Fruit fly (Drosophila melanogaster) whole organism, embryonic: ENCODE measurements around the gene m-cup.

Experiments
- Adf1 ChIP-seq: fragments of 200-800 bp; sonication (Bioruptor generic); IDR thresholded peaks from 2 replicates; pipeline ENCODE4 v1.3.6; 2022; ENCODE audit warnings: missing biosample characterization, missing genetic modification characterization
- Atf3 ChIP-seq: fragments of 200-800 bp; sonication (Bioruptor generic); optimal IDR thresholded peaks from 3 replicates; lab custom pipeline; 2016; ENCODE audit warnings: missing biosample characterization, missing genetic modification characterization
- Blimp-1 ChIP-seq: fragments of 200-800 bp; sonication (Bioruptor generic); optimal IDR thresholded peaks from 3 replicates; lab custom pipeline; 2018; ENCODE audit warnings: missing biosample characterization, missing genetic modification characterization, mild to moderate bottlenecking, moderate library complexity, missing genetic modification reagents
- CG10565 ChIP-seq: fragments of 200-800 bp; sonication (Bioruptor generic); optimal IDR thresholded peaks from 3 replicates; lab custom pipeline; 2016; ENCODE audit warnings: missing biosample characterization, mild to moderate bottlenecking, missing genetic modification characterization
- CG12155 ChIP-seq: fragments of 200-800 bp; sonication (Bioruptor generic); optimal IDR thresholded peaks from 3 replicates; lab custom pipeline; 2016; ENCODE audit warnings: missing biosample characterization, missing genetic modification characterization
- CG12299 ChIP-seq: fragments of 200-800 bp; sonication (Bioruptor generic); optimal IDR thresholded peaks from 2 replicates; lab custom pipeline; 2018; ENCODE audit warnings: missing biosample characterization, mild to moderate bottlenecking, missing genetic modification characterization
- CG13624 ChIP-seq: fragments of 200-800 bp; sonication (Bioruptor generic); optimal IDR thresholded peaks from 2 replicates; lab custom pipeline; 2016; ENCODE audit warnings: missing biosample characterization, missing genetic modification characterization
- CG14050 ChIP-seq: fragments of 200-800 bp; sonication (Bioruptor generic); IDR thresholded peaks from 3 replicates; pipeline ENCODE4 v1.3.6; 2022; ENCODE audit warnings: missing biosample characterization, missing genetic modification characterization
- CG1602 ChIP-seq: fragments of 200-800 bp; sonication (Bioruptor generic); optimal IDR thresholded peaks from 3 replicates; lab custom pipeline; 2016; ENCODE audit warnings: missing biosample characterization, missing genetic modification characterization
- CG16815 ChIP-seq: fragments of 200-800 bp; sonication (Bioruptor generic); optimal IDR thresholded peaks from 3 replicates; lab custom pipeline; 2017; ENCODE audit warnings: missing biosample characterization, mild to moderate bottlenecking, missing genetic modification characterization
- CG2889 ChIP-seq: fragments of 200-800 bp; sonication (Bioruptor generic); IDR thresholded peaks from 3 replicates; pipeline ENCODE4 v1.3.6; 2022; ENCODE audit warnings: missing biosample characterization, missing genetic modification characterization
- CG30431 ChIP-seq: fragments of 200-800 bp; sonication (Bioruptor generic); optimal IDR thresholded peaks from 2 replicates; lab custom pipeline; 2017; ENCODE audit warnings: missing biosample characterization, missing genetic modification characterization
- CG33213 ChIP-seq: fragments of 200-800 bp; sonication (Bioruptor generic); optimal IDR thresholded peaks from 3 replicates; lab custom pipeline; 2016; ENCODE audit warnings: missing biosample characterization, missing genetic modification characterization
- CG33557 ChIP-seq: fragments of 200-800 bp; sonication (Bioruptor generic); optimal IDR thresholded peaks from 2 replicates; lab custom pipeline; 2019; ENCODE audit warnings: missing biosample characterization, mild to moderate bottlenecking, missing genetic modification characterization, moderate library complexity
- CG4328 ChIP-seq: fragments of 200-800 bp; sonication (Bioruptor generic); optimal IDR thresholded peaks from 3 replicates; lab custom pipeline; 2017; ENCODE audit warnings: missing biosample characterization, missing genetic modification reagents, missing genetic modification characterization
- CG4707 ChIP-seq: fragments of 200-800 bp; sonication (Bioruptor generic); optimal IDR thresholded peaks from 2 replicates; lab custom pipeline; 2018; ENCODE audit warnings: missing biosample characterization, mild to moderate bottlenecking, missing genetic modification characterization, moderate library complexity
- CG7372 ChIP-seq: fragments of 200-800 bp; sonication (Bioruptor generic); IDR thresholded peaks from 2 replicates; pipeline ENCODE4 v1.3.6; 2022; ENCODE audit warnings: missing biosample characterization, missing genetic modification characterization
- CG8281 ChIP-seq: fragments of 200-800 bp; sonication (Bioruptor generic); optimal IDR thresholded peaks from 2 replicates; lab custom pipeline; 2018; ENCODE audit warnings: missing biosample characterization, mild to moderate bottlenecking, missing genetic modification characterization, moderate library complexity
- CG8359 ChIP-seq: fragments of 200-800 bp; sonication (Bioruptor generic); optimal IDR thresholded peaks from 2 replicates; lab custom pipeline; 2017; ENCODE audit warnings: missing biosample characterization, mild to moderate bottlenecking, missing genetic modification characterization, borderline replicate concordance
- CG9437 ChIP-seq: fragments of 200-800 bp; sonication (Bioruptor generic); optimal IDR thresholded peaks from 2 replicates; lab custom pipeline; 2018; ENCODE audit warnings: missing biosample characterization, mild to moderate bottlenecking, missing genetic modification characterization
- Dfd ChIP-seq, 2 experiments: fragments of >200 bp; optimal IDR thresholded peaks; 2 replicates each; lab custom pipeline; 2017; ENCODE audit warnings: missing biosample characterization in 2 of 2, missing genetic modification characterization in 2 of 2
- Drgx ChIP-seq: fragments of 200-800 bp; sonication (Bioruptor generic); IDR thresholded peaks from 2 replicates; pipeline ENCODE4 v1.3.6; 2022; ENCODE audit warnings: missing biosample characterization, missing genetic modification characterization
- E2f1 ChIP-seq: fragments of 200-800 bp; sonication (Bioruptor generic); IDR thresholded peaks from 2 replicates; pipeline ENCODE4 v1.3.6; 2022; ENCODE audit warnings: missing biosample characterization, missing genetic modification characterization
- Hsf ChIP-seq: fragments of 200-800 bp; sonication (Bioruptor generic); optimal IDR thresholded peaks from 3 replicates; lab custom pipeline; 2016; ENCODE audit warnings: missing biosample characterization, missing genetic modification characterization
- MTF-1 ChIP-seq: fragments of 200-800 bp; sonication (Bioruptor generic); optimal IDR thresholded peaks from 2 replicates; lab custom pipeline; 2018; ENCODE audit warnings: missing biosample characterization, mild to moderate bottlenecking, missing genetic modification characterization, borderline replicate concordance
- Meics ChIP-seq: fragments of 200-800 bp; sonication (Bioruptor generic); optimal IDR thresholded peaks from 2 replicates; lab custom pipeline; 2017; ENCODE audit warnings: missing biosample characterization, mild to moderate bottlenecking, missing genetic modification characterization
- Sry-β ChIP-seq: fragments of 200-800 bp; sonication (Bioruptor generic); optimal IDR thresholded peaks from 2 replicates; lab custom pipeline; 2018; ENCODE audit warnings: missing biosample characterization, mild to moderate bottlenecking, missing genetic modification characterization, moderate library complexity
- ac ChIP-seq: fragments of 200-800 bp; sonication (Bioruptor generic); optimal IDR thresholded peaks from 3 replicates; lab custom pipeline; 2017; ENCODE audit warnings: missing biosample characterization, mild to moderate bottlenecking, missing genetic modification characterization
- bigmax ChIP-seq: fragments of 200-800 bp; sonication (Bioruptor generic); optimal IDR thresholded peaks from 2 replicates; lab custom pipeline; 2018; ENCODE audit warnings: missing biosample characterization, mild to moderate bottlenecking, missing genetic modification characterization
- bsh ChIP-seq, 2 experiments: fragments of 200-800 bp; sonication (Bioruptor generic); optimal IDR thresholded peaks; 2 replicates each; lab custom pipeline; 2017 to 2018; ENCODE audit warnings: mild to moderate bottlenecking in 2 of 2, missing biosample characterization in 2 of 2, missing genetic modification characterization in 2 of 2, moderate library complexity in 1 of 2
- cas ChIP-seq: fragments of 200-800 bp; sonication (Bioruptor generic); IDR thresholded peaks from 2 replicates; pipeline ENCODE4 v1.3.6; 2022; ENCODE audit warnings: missing biosample characterization, missing genetic modification characterization
- corto ChIP-seq: fragments of 200-800 bp; sonication (Bioruptor generic); optimal IDR thresholded peaks from 2 replicates; lab custom pipeline; 2016; ENCODE audit warnings: missing biosample characterization, mild to moderate bottlenecking, missing genetic modification characterization, moderate library complexity
- croc ChIP-seq: fragments of 200-800 bp; sonication (Bioruptor generic); conservative IDR thresholded peaks from 3 replicates; pipeline ENCODE4 v1.3.6; 2022; ENCODE audit warnings: missing biosample characterization, missing genetic modification characterization
- cwo ChIP-seq: fragments of 200-800 bp; sonication (Bioruptor generic); optimal IDR thresholded peaks from 3 replicates; lab custom pipeline; 2017; ENCODE audit warnings: missing biosample characterization, missing genetic modification characterization, mild to moderate bottlenecking, moderate library complexity, missing genetic modification reagents
- dan ChIP-seq: fragments of 200-800 bp; sonication (Bioruptor generic); IDR thresholded peaks from 2 replicates; pipeline ENCODE4 v1.3.6; 2022; ENCODE audit warnings: missing biosample characterization, missing genetic modification characterization
- ewg ChIP-seq: fragments of 200-800 bp; sonication (Bioruptor generic); optimal IDR thresholded peaks from 3 replicates; lab custom pipeline; 2017; ENCODE audit warnings: mild to moderate bottlenecking, missing biosample characterization, missing genetic modification reagents, missing genetic modification characterization
- fd102C ChIP-seq: fragments of 200-800 bp; sonication (Bioruptor generic); optimal IDR thresholded peaks from 2 replicates; lab custom pipeline; 2018; ENCODE audit warnings: missing biosample characterization, mild to moderate bottlenecking, missing genetic modification characterization, moderate library complexity
- fd64A ChIP-seq: fragments of 200-800 bp; sonication (Bioruptor generic); optimal IDR thresholded peaks from 3 replicates; lab custom pipeline; 2018; ENCODE audit warnings: missing biosample characterization, mild to moderate bottlenecking, missing genetic modification characterization
- grau ChIP-seq: fragments of 200-800 bp; optimal IDR thresholded peaks from 3 replicates; lab custom pipeline; 2019; ENCODE audit warnings: missing biosample characterization, mild to moderate bottlenecking, missing genetic modification characterization, moderate library complexity
- kah ChIP-seq: fragments of 200-800 bp; sonication (Bioruptor generic); optimal IDR thresholded peaks from 2 replicates; lab custom pipeline; 2018; ENCODE audit warnings: missing biosample characterization, mild to moderate bottlenecking, missing genetic modification characterization
- nau ChIP-seq: fragments of 200-800 bp; sonication (Bioruptor generic); optimal IDR thresholded peaks from 3 replicates; lab custom pipeline; 2017; ENCODE audit warnings: missing biosample characterization, mild to moderate bottlenecking, missing genetic modification characterization, missing genetic modification reagents
- psq ChIP-seq: fragments of 200-800 bp; sonication (Bioruptor generic); optimal IDR thresholded peaks from 2 replicates; lab custom pipeline; 2017; ENCODE audit warnings: missing biosample characterization, missing genetic modification characterization
- pzg ChIP-seq: fragments of 200-800 bp; sonication (Bioruptor generic); optimal IDR thresholded peaks from 3 replicates; lab custom pipeline; 2018; ENCODE audit warnings: missing biosample characterization, mild to moderate bottlenecking, missing genetic modification characterization, moderate library complexity
- scrt ChIP-seq: fragments of 200-800 bp; sonication (Bioruptor generic); optimal IDR thresholded peaks from 2 replicates; lab custom pipeline; 2018; ENCODE audit warnings: missing biosample characterization, mild to moderate bottlenecking, missing genetic modification characterization, moderate library complexity
- sim ChIP-seq: fragments of 200-800 bp; sonication (Bioruptor generic); IDR thresholded peaks from 2 replicates; pipeline ENCODE4 v1.3.6; 2022; ENCODE audit warnings: missing biosample characterization, missing genetic modification characterization
- slou ChIP-seq: fragments of 200-800 bp; sonication (Bioruptor generic); optimal IDR thresholded peaks from 3 replicates; lab custom pipeline; 2016; ENCODE audit warnings: missing biosample characterization, missing genetic modification characterization
- tin ChIP-seq: fragments of 200-800 bp; sonication (Bioruptor generic); optimal IDR thresholded peaks from 3 replicates; lab custom pipeline; 2016; ENCODE audit warnings: missing biosample characterization, missing genetic modification characterization
- usp ChIP-seq: fragments of >200 bp; optimal IDR thresholded peaks from 2 replicates; lab custom pipeline; 2017; ENCODE audit warnings: missing biosample characterization, missing genetic modification characterization
- zen ChIP-seq: fragments of 200-800 bp; sonication (Bioruptor generic); optimal IDR thresholded peaks from 3 replicates; lab custom pipeline; 2018; ENCODE audit warnings: missing biosample characterization, mild to moderate bottlenecking, missing genetic modification characterization, moderate library complexity

Gene m-cup

DNA sequence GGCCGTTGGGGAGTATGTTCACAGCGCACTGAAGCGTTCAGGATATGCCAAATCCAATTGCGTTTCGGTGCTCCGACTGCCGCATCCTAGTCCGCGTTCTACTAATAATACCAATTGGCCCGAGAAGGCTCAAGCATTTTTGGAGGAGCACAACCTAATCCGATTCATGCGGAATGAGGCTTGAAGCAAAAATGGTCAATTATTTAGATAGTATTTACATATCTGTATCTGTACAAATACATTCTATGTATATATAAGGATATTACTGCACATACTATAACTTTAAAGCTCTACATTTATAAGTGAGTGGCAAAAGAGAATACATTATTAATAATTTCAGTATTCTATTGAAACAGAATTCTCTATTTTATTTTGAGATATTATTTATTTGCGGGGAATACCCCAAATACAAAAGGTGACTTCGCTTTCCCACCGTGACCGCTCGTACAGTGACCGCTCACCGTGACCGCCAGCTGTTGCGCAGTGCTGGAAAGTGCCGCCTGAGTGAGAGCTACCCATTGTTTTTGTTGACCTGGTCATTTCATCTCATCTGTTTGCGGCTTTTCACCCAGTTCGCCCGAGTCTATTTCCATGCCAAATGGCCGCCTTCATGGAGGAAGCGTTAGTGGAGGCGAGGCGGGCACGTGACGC is 2.3 kb upstream of the m-cup start, which contains the start of gene CG5292 (continued):
- TF ChIP-seq cwo (GFP tag; lab: Kevin White, UChicago) (peak; percentile 9), CG9437 (GFP tag; lab: Kevin White, UChicago) (peak; percentile 8), ac (GFP tag; lab: Kevin White, UChicago) (no peak), CG10565 (GFP tag; lab: Kevin White, UChicago) (no peak), pzg (GFP tag; lab: Kevin White, UChicago) (peak; percentile 65), slou (GFP tag; lab: Kevin White, UChicago) (peak; percentile 33), Adf1 (GFP tag; lab: Robert Waterston, UW) (peak; percentile 35; the same call in 1 of the 2 replicates), CG33213 (GFP tag; lab: Kevin White, UChicago) (no peak), CG8281 (tag; lab: Kevin White, UChicago) (no peak), bsh (GFP tag; optimal IDR thresholded peaks at IDR 0.05; lab: Kevin White, UChicago) (no peak), CG4328 (GFP tag; lab: Kevin White, UChicago) (peak; percentile 51), MTF-1 (GFP tag; lab: Kevin White, UChicago) (no peak), CG1602 (GFP tag; lab: Kevin White, UChicago) (peak; percentile 26), CG16815 (GFP tag; lab: Kevin White, UChicago) (peak; percentile 8), CG33557 (GFP tag; lab: Kevin White, UChicago) (no peak), fd102C (no peak), grau (tag; lab: Kevin White, UChicago) (no peak), nau (GFP tag; lab: Kevin White, UChicago) (no peak), psq (GFP tag; lab: Kevin White, UChicago) (no peak), bigmax (no peak), ewg (peak; percentile 16), CG4707 (GFP tag; lab: Kevin White, UChicago) (no peak), Sry-β (GFP tag; lab: Kevin White, UChicago) (peak; percentile 22), CG8359 (GFP tag; lab: Kevin White, UChicago) (no peak), CG12155 (peak; percentile 34), zen (tag; lab: Kevin White, UChicago) (no peak), kah (GFP tag; lab: Kevin White, UChicago) (peak; percentile 58), cas (GFP tag; lab: Robert Waterston, UW) (peak; percentile 40; the same call in 1 of the 2 replicates), fd64A (GFP tag; lab: Kevin White, UChicago) (no peak), usp (no peak), Drgx (peak; percentile 64), croc (GFP tag; lab: Robert Waterston, UW) (peak; percentile 40; the same call in 2 of the 3 replicates), tin (peak; percentile 48), CG7372 (GFP tag; lab: Robert Waterston, UW) (0 out of 2 replicates have a peak, but pooled peaks have one; percentile 37), Dfd (GFP tag; optimal IDR thresholded peaks at IDR 0.05; lab: Kevin White, UChicago) (no peak), Blimp-1 (GFP tag; lab: Kevin White, UChicago) (no peak), CG13624 (GFP tag; lab: Kevin White, UChicago) (no peak), CG30431 (no peak), Meics (GFP tag; lab: Kevin White, UChicago) (peak; percentile 58), CG12299 (tag; lab: Kevin White, UChicago) (no peak), CG2889 (no peak), E2f1 (GFP tag; lab: Robert Waterston, UW) (peak; percentile 54; the same call in 1 of the 2 replicates), dan (GFP tag; lab: Robert Waterston, UW) (no peak), Hsf (peak; percentile 60), Atf3 (GFP tag; lab: Kevin White, UChicago) (no peak), CG14050 (GFP tag; lab: Robert Waterston, UW) (0 out of 3 replicates have a peak, but pooled peaks have one; percentile 29), scrt (GFP tag; lab: Kevin White, UChicago) (peak; percentile 61), corto (GFP tag; lab: Kevin White, UChicago) (no peak), sim (no peak)
